Worm (Caenorhabditis elegans) whole organism, late embryonic: Measurements from ENCODE around the gene rsks-1.

Source experiments
- C08G9.2 ChIP-seq: sonication (generic microtip); optimal IDR thresholded peaks from 2 replicates; lab custom pipeline; 2016; ENCODE audit warnings: mild to moderate bottlenecking, missing genetic modification characterization, moderate library complexity, missing compliant biosample characterization
- C38D4.7 ChIP-seq: fragments of 200-800 bp; sonication (Bioruptor generic); optimal IDR thresholded peaks from 2 replicates; lab custom pipeline; 2018; ENCODE audit warnings: mild to moderate bottlenecking, missing genetic modification characterization, moderate library complexity, missing compliant biosample characterization
- T23F11.4 ChIP-seq: fragments of 200-800 bp; sonication (Bioruptor generic); optimal IDR thresholded peaks from 2 replicates; lab custom pipeline; 2018; ENCODE audit warnings: mild to moderate bottlenecking, missing genetic modification characterization, missing compliant biosample characterization
- ahr-1 ChIP-seq: sonication (generic microtip); optimal IDR thresholded peaks from 2 replicates; lab custom pipeline; 2016; ENCODE audit warnings: missing genetic modification characterization, missing compliant biosample characterization
- ceh-19 ChIP-seq: fragments of 200-800 bp; sonication (Bioruptor generic); optimal IDR thresholded peaks from 2 replicates; lab custom pipeline; 2018; ENCODE audit warnings: mild to moderate bottlenecking, missing genetic modification characterization, missing compliant biosample characterization
- ceh-24 ChIP-seq: sonication (generic microtip); optimal IDR thresholded peaks from 2 replicates; lab custom pipeline; 2016; ENCODE audit warnings: mild to moderate bottlenecking, missing genetic modification characterization, missing compliant biosample characterization
- ceh-34 ChIP-seq: sonication (generic microtip); optimal IDR thresholded peaks from 2 replicates; lab custom pipeline; 2016; ENCODE audit warnings: mild to moderate bottlenecking, missing genetic modification characterization, missing compliant biosample characterization
- ceh-45 ChIP-seq: fragments of 200-800 bp; sonication (Bioruptor generic); IDR thresholded peaks from 2 replicates; pipeline ENCODE4 v1.3.6; 2022; ENCODE audit warnings: missing genetic modification reagents, missing genetic modification characterization, missing compliant biosample characterization
- ceh-48 ChIP-seq: sonication (generic microtip); optimal IDR thresholded peaks from 2 replicates; lab custom pipeline; 2016; ENCODE audit warnings: missing genetic modification characterization, inconsistent platforms, missing compliant biosample characterization
- che-1 ChIP-seq: sonication (generic microtip); optimal IDR thresholded peaks from 2 replicates; lab custom pipeline; 2016; ENCODE audit warnings: mild to moderate bottlenecking, missing genetic modification characterization, missing compliant biosample characterization
- dve-1 ChIP-seq: sonication (generic microtip); optimal IDR thresholded peaks from 2 replicates; lab custom pipeline; 2017; ENCODE audit warnings: antibody characterized with exemption, mild to moderate bottlenecking, missing genetic modification characterization, missing compliant biosample characterization
- elt-2 ChIP-seq: sonication (generic microtip); optimal IDR thresholded peaks from 2 replicates; lab custom pipeline; 2016; ENCODE audit warnings: missing genetic modification reagents, missing genetic modification characterization, missing compliant biosample characterization
- eyg-1 ChIP-seq: sonication (generic microtip); optimal IDR thresholded peaks from 2 replicates; lab custom pipeline; 2016; ENCODE audit warnings: missing genotype, missing genetic modification characterization, missing compliant biosample characterization
- fkh-10 ChIP-seq: fragments of 150-350 bp; optimal IDR thresholded peaks from 2 replicates; lab custom pipeline; 2014; ENCODE audit warnings: missing biosample characterization, missing genetic modification reagents, missing genetic modification characterization
- fkh-6 ChIP-seq: sonication (generic microtip); optimal IDR thresholded peaks from 2 replicates; lab custom pipeline; 2016; ENCODE audit warnings: missing genetic modification characterization, missing compliant biosample characterization
- gmeb-2 ChIP-seq: sonication (generic microtip); optimal IDR thresholded peaks from 2 replicates; lab custom pipeline; 2016; ENCODE audit warnings: missing genetic modification characterization, inconsistent platforms, missing compliant biosample characterization
- hlh-13 ChIP-seq: fragments of 200-800 bp; sonication (Bioruptor generic); optimal IDR thresholded peaks from 2 replicates; lab custom pipeline; 2018; ENCODE audit warnings: mild to moderate bottlenecking, missing genetic modification characterization, missing compliant biosample characterization
- hlh-15 ChIP-seq: sonication (generic microtip); optimal IDR thresholded peaks from 2 replicates; lab custom pipeline; 2016; ENCODE audit warnings: missing genetic modification characterization, missing compliant biosample characterization
- hlh-30 ChIP-seq: sonication (generic microtip); optimal IDR thresholded peaks from 2 replicates; lab custom pipeline; 2017; ENCODE audit warnings: antibody characterized with exemption, missing genetic modification characterization, missing compliant biosample characterization; ENCODE audit not compliant: insufficient read depth
- hlh-8 ChIP-seq: sonication (generic microtip); optimal IDR thresholded peaks from 2 replicates; lab custom pipeline; 2016; ENCODE audit warnings: missing genotype, missing genetic modification characterization, missing compliant biosample characterization
- nhr-11 ChIP-seq: fragments of 150-350 bp; optimal IDR thresholded peaks from 2 replicates; lab custom pipeline; 2014; ENCODE audit warnings: missing biosample characterization, missing genetic modification characterization
- nhr-232 ChIP-seq: sonication (generic microtip); optimal IDR thresholded peaks from 2 replicates; lab custom pipeline; 2016; ENCODE audit warnings: missing genetic modification characterization, missing compliant biosample characterization
- npax-4 ChIP-seq: sonication (generic microtip); optimal IDR thresholded peaks from 2 replicates; lab custom pipeline; 2016; ENCODE audit warnings: missing genetic modification characterization, missing compliant biosample characterization
- pat-9 ChIP-seq: fragments of 200-800 bp; sonication (Bioruptor generic); optimal IDR thresholded peaks from 2 replicates; lab custom pipeline; 2018; ENCODE audit warnings: mild to moderate bottlenecking, missing genetic modification characterization, moderate library complexity, missing compliant biosample characterization
- pha-4 ChIP-seq: fragments of 150-350 bp; optimal IDR thresholded peaks from 2 replicates; lab custom pipeline; 2018; ENCODE audit warnings: missing biosample characterization, missing genetic modification reagents, missing genetic modification characterization
- pros-1 ChIP-seq: fragments of 150-350 bp; optimal IDR thresholded peaks from 2 replicates; lab custom pipeline; 2014; ENCODE audit warnings: missing biosample characterization, missing genetic modification reagents, missing genetic modification characterization
- ref-2 ChIP-seq: sonication (generic microtip); optimal IDR thresholded peaks from 2 replicates; lab custom pipeline; 2016; ENCODE audit warnings: missing genetic modification characterization, missing compliant biosample characterization
- rnt-1 ChIP-seq: sonication (generic microtip); optimal IDR thresholded peaks from 2 replicates; lab custom pipeline; 2016; ENCODE audit warnings: missing genetic modification characterization, missing compliant biosample characterization
- sdc-2 ChIP-seq: sonication (generic microtip); optimal IDR thresholded peaks from 2 replicates; lab custom pipeline; 2016; ENCODE audit warnings: missing genotype, missing genetic modification characterization, missing compliant biosample characterization
- unc-42 ChIP-seq: sonication (generic microtip); optimal IDR thresholded peaks from 2 replicates; lab custom pipeline; 2016; ENCODE audit warnings: missing genotype, missing genetic modification characterization, missing compliant biosample characterization
- unc-55 ChIP-seq: sonication (generic microtip); optimal IDR thresholded peaks from 2 replicates; lab custom pipeline; 2017; ENCODE audit warnings: missing biosample characterization, missing genetic modification reagents, missing genetic modification characterization
- zip-5 ChIP-seq: sonication (generic microtip); optimal IDR thresholded peaks from 2 replicates; lab custom pipeline; 2016; ENCODE audit warnings: missing genetic modification characterization, missing compliant biosample characterization

The rsks-1 gene

DNA sequence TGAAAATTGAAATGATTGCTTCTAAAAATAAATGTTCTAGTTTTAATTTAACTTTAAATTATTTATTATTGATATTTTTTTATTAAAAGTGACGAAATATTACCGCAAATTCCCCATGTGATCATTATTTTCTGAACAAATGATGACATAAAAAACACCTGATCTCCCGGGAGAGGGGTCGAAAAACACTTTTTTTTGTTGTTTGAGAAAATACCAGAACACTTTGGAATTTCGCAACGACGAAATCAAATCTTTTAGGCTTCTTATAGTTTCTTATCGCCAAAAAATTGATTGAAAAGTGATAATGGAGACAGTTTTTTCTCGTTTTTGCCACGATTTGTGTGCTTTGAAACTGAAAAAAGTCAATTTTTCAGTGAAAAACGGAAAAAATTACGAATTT lies 582 bp upstream of the rsks-1 start:
- TF ChIP-seq dve-1 (tag; lab: Kevin White, UChicago) (no peak), pha-4 (tag; lab: Kevin White, UChicago) (no peak), che-1 (tag; lab: Kevin White, UChicago) (no peak), ceh-24 (tag; lab: Kevin White, UChicago) (no peak), hlh-30 (tag; lab: Kevin White, UChicago) (no peak), fkh-6 (no peak), nhr-11 (tag; lab: Kevin White, UChicago) (no peak), C38D4.7 (GFP tag; lab: Kevin White, UChicago) (no peak), ceh-45 (GFP tag; lab: Robert Waterston, UW) (no peak), fkh-10 (GFP tag; lab: Kevin White, UChicago) (no peak), ceh-48 (tag; lab: Kevin White, UChicago) (no peak), unc-42 (tag; lab: Kevin White, UChicago) (no peak), ceh-19 (GFP tag; lab: Kevin White, UChicago) (no peak), rnt-1 (tag; lab: Kevin White, UChicago) (no peak), pat-9 (tag; lab: Kevin White, UChicago) (no peak), ahr-1 (tag; lab: Kevin White, UChicago) (no peak), T23F11.4 (GFP tag; lab: Kevin White, UChicago) (no peak)

DNA sequence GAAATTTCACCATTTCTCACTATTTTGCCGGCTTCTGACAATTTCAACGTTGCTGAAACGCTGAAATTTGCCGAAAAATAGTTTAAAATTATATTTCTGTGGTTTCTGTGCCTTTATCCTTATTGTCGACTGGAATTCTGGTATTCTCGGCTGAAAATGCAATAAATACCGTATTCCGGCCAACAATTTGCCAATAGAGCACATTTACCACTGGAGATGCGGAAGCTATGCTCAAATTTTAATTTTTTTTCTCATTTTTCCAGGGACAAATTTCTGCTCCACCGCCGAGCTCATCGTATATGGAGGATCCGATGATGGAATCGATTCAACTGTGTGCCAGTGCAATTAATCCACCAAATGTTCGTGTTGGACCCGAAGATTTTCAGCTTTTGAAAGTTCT lies 1.7 kb downstream of the rsks-1 start:
- no peak for TF ChIP-seq hlh-8 (tag; lab: Kevin White, UChicago)
- no peak for TF ChIP-seq unc-55

- TF ChIP-seq hlh-15 (tag; lab: Kevin White, UChicago) (no peak), hlh-30 (tag; lab: Kevin White, UChicago) (no peak), hlh-13 (no peak), nhr-232 (tag; lab: Kevin White, UChicago) (no peak), sdc-2 (tag; lab: Kevin White, UChicago) (no peak)
Observed at ce11 chrIII:11248897-11249296, 4.0 kb downstream of the rsks-1 start.

- TF ChIP-seq eyg-1 (tag; lab: Kevin White, UChicago): no peak
- TF ChIP-seq elt-2: peak; percentile 9
- TF ChIP-seq, all 69 proteins: peak for 1
Observed at ce11 chrIII:11251718-11252441, 7.0 kb downstream of the rsks-1 start, which contains the start of gene Y47D3A.32. TSS of gene Y47D3A.32 (plus strand) at chrIII:11252391.

- TF ChIP-seq pat-9 (tag; lab: Kevin White, UChicago) (no peak), C08G9.2 (tag; lab: Kevin White, UChicago) (no peak)
Observed at ce11 chrIII:11255072-11255471, 10.2 kb downstream of the rsks-1 start.

DNA sequence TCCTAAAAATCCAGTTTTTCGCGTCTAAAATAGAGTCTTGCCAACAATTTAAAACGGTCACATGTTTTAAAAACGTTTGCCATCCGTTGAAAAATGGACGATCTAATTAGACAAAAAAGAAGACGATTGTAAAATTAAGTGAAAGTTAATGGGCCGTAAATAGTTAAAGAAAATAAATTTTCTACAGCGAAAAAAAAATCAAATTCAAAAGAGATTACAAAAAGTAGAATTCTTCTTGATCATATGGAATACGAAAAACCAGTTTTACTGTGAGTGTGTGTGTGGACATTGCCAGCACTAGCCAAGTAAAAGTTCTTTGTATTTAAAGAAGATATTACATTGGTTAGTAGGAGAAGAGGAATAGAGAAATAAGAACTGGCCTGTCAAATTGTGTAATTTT lies 17.2 kb downstream of the rsks-1 start:
- no peak for TF ChIP-seq ceh-34 (tag; lab: Kevin White, UChicago)
- TF ChIP-seq, all 69 proteins: peak for 0

- TF ChIP-seq nhr-11 (tag; lab: Kevin White, UChicago) (no peak), gmeb-2 (tag; lab: Kevin White, UChicago) (no peak), npax-4 (tag; lab: Kevin White, UChicago) (no peak), ceh-48 (tag; lab: Kevin White, UChicago) (no peak), zip-5 (no peak), sdc-2 (tag; lab: Kevin White, UChicago) (no peak), ref-2 (tag; lab: Kevin White, UChicago) (peak; percentile 23), hlh-15 (tag; lab: Kevin White, UChicago) (no peak), elt-2 (peak; percentile 62), pros-1 (tag; lab: Kevin White, UChicago) (no peak)
Observed at ce11 chrIII:11267372-11267771, 22.5 kb downstream of the rsks-1 start.
